Worm (Caenorhabditis elegans) whole organism, L4 larva: Measurements from ENCODE around the gene F10C2.4.

ENCODE experiments used
- R02D3.7 ChIP-seq: fragments of 150-350 bp; sonication (generic microtip); optimal IDR thresholded peaks from 3 replicates; lab custom pipeline; 2014; ENCODE audit warnings: missing biosample characterization, missing genetic modification characterization
- Y105C5A.15 ChIP-seq: fragments of 200-800 bp; sonication (Bioruptor generic); IDR thresholded peaks from 2 replicates; pipeline ENCODE4 v1.3.6; 2022; ENCODE audit warnings: missing genetic modification characterization, missing compliant biosample characterization
- ZK337.2 ChIP-seq: fragments of 200-800 bp; sonication (Bioruptor generic); IDR thresholded peaks from 2 replicates; pipeline ENCODE4 v1.3.6; 2022; ENCODE audit warnings: missing genetic modification reagents, missing genetic modification characterization, missing compliant biosample characterization
- ZK546.5 ChIP-seq, 2 experiments: sonication (generic microtip); optimal IDR thresholded peaks; 2 replicates each; lab custom pipeline; 2017; ENCODE audit warnings: missing biosample characterization in 2 of 2, missing genetic modification characterization in 2 of 2
- ama-1 ChIP-seq: fragments of 150-350 bp; optimal IDR thresholded peaks from 2 replicates; lab custom pipeline; 2014; ENCODE audit warnings: inconsistent platforms, mixed read lengths
- attf-4 ChIP-seq: sonication (generic microtip); optimal IDR thresholded peaks from 3 replicates; lab custom pipeline; 2017; ENCODE audit warnings: missing biosample characterization, missing genetic modification characterization
- ctbp-1 ChIP-seq: fragments of 200-800 bp; sonication (Bioruptor generic); IDR thresholded peaks from 2 replicates; pipeline ENCODE4 v1.3.6; 2022; ENCODE audit warnings: missing genetic modification reagents, missing genetic modification characterization, missing compliant biosample characterization
- daf-16 ChIP-seq, 3 experiments: sonication (generic microtip); optimal IDR thresholded peaks; 2 replicates each; lab custom pipeline; 2016 to 2017; ENCODE audit warnings: missing genetic modification characterization in 3 of 3, missing genetic modification reagents in 3 of 3, mild to moderate bottlenecking in 2 of 3, missing compliant biosample characterization in 2 of 3, missing biosample characterization in 1 of 3, moderate library complexity in 1 of 3
- daf-8 ChIP-seq: fragments of 200-800 bp; sonication (Bioruptor generic); IDR thresholded peaks from 2 replicates; pipeline ENCODE4 v1.3.6; 2022; ENCODE audit warnings: missing genetic modification characterization, missing compliant biosample characterization
- dmd-6 ChIP-seq: fragments of 200-800 bp; sonication (Bioruptor generic); IDR thresholded peaks from 2 replicates; pipeline ENCODE4 v1.3.6; 2022; ENCODE audit warnings: missing genetic modification reagents, missing genetic modification characterization, missing compliant biosample characterization
- dmd-9 ChIP-seq: fragments of 200-800 bp; sonication (Bioruptor generic); IDR thresholded peaks from 2 replicates; pipeline ENCODE4 v1.3.6; 2022; ENCODE audit warnings: missing genetic modification reagents, missing genetic modification characterization, missing compliant biosample characterization
- dve-1 ChIP-seq: sonication (generic microtip); optimal IDR thresholded peaks from 2 replicates; lab custom pipeline; 2017; ENCODE audit warnings: antibody characterized with exemption, mild to moderate bottlenecking, missing genetic modification characterization, missing compliant biosample characterization; ENCODE audit not compliant: insufficient read depth
- fos-1 ChIP-seq: fragments of 150-350 bp; optimal IDR thresholded peaks from 2 replicates; lab custom pipeline; 2014; ENCODE audit warnings: missing biosample characterization, missing genetic modification characterization
- hif-1 ChIP-seq, 2 experiments: sonication (generic microtip); optimal IDR thresholded peaks; 2 replicates each; lab custom pipeline; 2016 to 2017; ENCODE audit warnings: missing compliant biosample characterization in 2 of 2, missing genetic modification characterization in 2 of 2, missing genetic modification reagents in 2 of 2, missing genotype in 2 of 2, mild to moderate bottlenecking in 1 of 2
- hlh-11 ChIP-seq: fragments of 200-800 bp; sonication (Bioruptor generic); optimal IDR thresholded peaks from 2 replicates; lab custom pipeline; 2018; ENCODE audit warnings: mild to moderate bottlenecking, missing genetic modification characterization, missing compliant biosample characterization
- lim-7 ChIP-seq: fragments of 200-800 bp; sonication (Bioruptor generic); IDR thresholded peaks from 2 replicates; pipeline ENCODE4 v1.3.6; 2022; ENCODE audit warnings: missing genetic modification characterization, missing compliant biosample characterization
- lin-13 ChIP-seq: fragments of 150-350 bp; optimal IDR thresholded peaks from 2 replicates; lab custom pipeline; 2014; ENCODE audit warnings: missing biosample characterization, missing genetic modification reagents, missing genetic modification characterization
- lin-15B ChIP-seq: fragments of 150-350 bp; sonication (generic microtip); optimal IDR thresholded peaks from 3 replicates; lab custom pipeline; 2014; ENCODE audit warnings: missing biosample characterization, missing genetic modification characterization
- lin-39 ChIP-seq: fragments of 150-350 bp; optimal IDR thresholded peaks from 2 replicates; lab custom pipeline; 2014; ENCODE audit warnings: missing biosample characterization, missing genetic modification reagents, missing genetic modification characterization
- nhr-10 ChIP-seq: fragments of 150-350 bp; optimal IDR thresholded peaks from 2 replicates; lab custom pipeline; 2014; ENCODE audit warnings: missing biosample characterization, missing genetic modification characterization
- nhr-25 ChIP-seq: sonication (generic microtip); optimal IDR thresholded peaks from 2 replicates; lab custom pipeline; 2017; ENCODE audit warnings: missing genetic modification characterization, mild to moderate bottlenecking, missing compliant biosample characterization, antibody characterized with exemption, moderate library complexity, borderline replicate concordance; ENCODE audit not compliant: insufficient read depth
- nhr-28 ChIP-seq: fragments of 150-350 bp; optimal IDR thresholded peaks from 2 replicates; lab custom pipeline; 2014; ENCODE audit warnings: missing biosample characterization, missing genetic modification characterization
- nhr-76 ChIP-seq: fragments of 150-350 bp; optimal IDR thresholded peaks from 2 replicates; lab custom pipeline; 2014; ENCODE audit warnings: missing biosample characterization, missing genetic modification characterization
- set-16 ChIP-seq: fragments of 200-800 bp; sonication (Bioruptor generic); IDR thresholded peaks from 2 replicates; pipeline ENCODE4 v1.3.6; 2022; ENCODE audit warnings: missing genetic modification reagents, missing genetic modification characterization, missing compliant biosample characterization
- skn-1 ChIP-seq: fragments of 150-350 bp; optimal IDR thresholded peaks from 2 replicates; lab custom pipeline; 2014; ENCODE audit warnings: missing biosample characterization, missing genetic modification characterization
- unc-130 ChIP-seq: sonication (generic microtip); optimal IDR thresholded peaks from 2 replicates; lab custom pipeline; 2016; ENCODE audit warnings: missing genetic modification reagents, missing genetic modification characterization, missing compliant biosample characterization
- unc-62 ChIP-seq, 3 experiments: fragments of 150-350 bp in 1 of 3; sonication (generic microtip); optimal IDR thresholded peaks in 2 of 3; peaks in 1 of 3; 1 replicate in 1 of 3; 2 replicates in 2 of 3; lab custom pipeline; 2014 to 2017; ENCODE audit warnings: missing biosample characterization in 3 of 3, missing genetic modification characterization in 3 of 3, missing genetic modification reagents in 3 of 3, missing genotype in 1 of 3
- zip-11 ChIP-seq: fragments of 200-800 bp; sonication (Bioruptor generic); IDR thresholded peaks from 2 replicates; pipeline ENCODE4 v1.3.6; 2022; ENCODE audit warnings: missing genetic modification characterization, missing compliant biosample characterization
- zip-2 ChIP-seq: fragments of 150-350 bp; optimal IDR thresholded peaks from 2 replicates; lab custom pipeline; 2014; ENCODE audit warnings: missing biosample characterization, missing genetic modification characterization
- ztf-11 ChIP-seq: fragments of 150-350 bp; optimal IDR thresholded peaks from 2 replicates; lab custom pipeline; 2014; ENCODE audit warnings: missing biosample characterization, missing genetic modification characterization
- ztf-7 ChIP-seq: fragments of 150-350 bp; optimal IDR thresholded peaks from 2 replicates; lab custom pipeline; 2014; ENCODE audit warnings: missing biosample characterization, missing genetic modification characterization

Gene F10C2.4

DNA sequence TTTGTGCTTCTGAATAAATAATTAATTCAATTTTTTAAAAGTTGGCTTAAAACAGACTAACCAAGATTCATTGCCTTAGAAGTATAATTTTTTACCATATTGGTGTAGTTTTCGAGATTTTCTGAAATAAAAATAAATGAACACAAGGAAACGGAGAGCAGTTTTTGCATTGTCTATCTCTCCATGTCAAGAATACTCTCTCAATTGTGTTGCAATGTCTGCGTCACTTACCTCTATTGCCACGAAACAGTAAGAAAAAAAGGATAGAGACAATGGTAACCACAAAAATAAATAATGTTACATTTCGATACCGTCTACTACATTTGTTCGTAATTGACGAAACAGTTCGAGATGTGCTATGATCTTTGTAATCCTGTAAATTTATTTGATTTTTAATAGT is 41.6 kb downstream of the F10C2.4 start, which contains the start of gene R07B7.10:
Gene R07B7.10 (plus strand): TSS at position 285 of the 400 bp plus-strand sequence.
- TF ChIP-seq nhr-28 (tag; lab: Kevin White, UChicago) (peak; percentile 18), set-16 (GFP tag; lab: Robert Waterston, UW) (no peak), dve-1 (tag; lab: Kevin White, UChicago) (peak; percentile 14), lin-13 (GFP tag; lab: Kevin White, UChicago) (no peak), nhr-76 (tag; lab: Kevin White, UChicago) (no peak), R02D3.7 (tag; lab: Kevin White, UChicago) (no peak), zip-2 (tag; lab: Kevin White, UChicago) (no peak)
- TF ChIP-seq, all 104 proteins: peak for 2

ce11 chrV:12084216-12084615 is 42.9 kb downstream of the F10C2.4 start, which contains the start of gene R07B7.8:
Gene R07B7.8 (minus strand): TSS chrV:12084316.
- TF ChIP-seq daf-8 (GFP tag; lab: Robert Waterston, UW) (no peak), daf-16 (GFP tag; optimal IDR thresholded peaks at IDR 0.05; lab: Kevin White, UChicago) (no peak), daf-16 (tag; optimal IDR thresholded peaks at IDR 0.05; lab: Kevin White, UChicago) (no peak), fos-1 (tag; lab: Kevin White, UChicago) (no peak), dmd-6 (GFP tag; lab: Robert Waterston, UW) (peak; percentile 25; the same call in 1 of the 2 replicates)

ce11 chrV:12085867-12086634 is 44.7 kb downstream of the F10C2.4 start:
- TF ChIP-seq Y105C5A.15 (GFP tag; lab: Robert Waterston, UW) = no peak
- TF ChIP-seq unc-62 (GFP tag; optimal IDR thresholded peaks at IDR 0.05 in 1 of 2; lab: Kevin White, UChicago) = no peak
- no peak for TF ChIP-seq unc-62 (tag; optimal IDR thresholded peaks at IDR 0.05; lab: Kevin White, UChicago)
- no peak for TF ChIP-seq nhr-10 (tag; lab: Kevin White, UChicago)
- TF ChIP-seq ztf-7 (tag; lab: Kevin White, UChicago) = no peak
- TF ChIP-seq hif-1 (tag; optimal IDR thresholded peaks at IDR 0.05; lab: Kevin White, UChicago) = no peak
- TF ChIP-seq ZK337.2 (GFP tag; lab: Robert Waterston, UW) = no peak
- no peak for TF ChIP-seq hlh-11 (tag; lab: Kevin White, UChicago)
- no peak for TF ChIP-seq ctbp-1 (GFP tag; lab: Robert Waterston, UW)
- TF ChIP-seq dmd-6 (GFP tag; lab: Robert Waterston, UW) = no peak
- TF ChIP-seq ama-1 (lab: Kevin White, UChicago) = no peak
- no peak for TF ChIP-seq lin-15B (tag; lab: Kevin White, UChicago)
- no peak for TF ChIP-seq attf-4 (tag; lab: Kevin White, UChicago)
- TF ChIP-seq zip-11 (GFP tag; lab: Robert Waterston, UW) = no peak
- TF ChIP-seq lin-39 (tag; lab: Kevin White, UChicago) = no peak
- TF ChIP-seq lin-13 (GFP tag; lab: Kevin White, UChicago) = no peak
- no peak for TF ChIP-seq skn-1 (tag; lab: Kevin White, UChicago)
- TF ChIP-seq zip-2 (tag; lab: Kevin White, UChicago) = no peak
- no peak for TF ChIP-seq ztf-11
- no peak for TF ChIP-seq dmd-9 (GFP tag; lab: Robert Waterston, UW)
- no peak for TF ChIP-seq nhr-25

- no peak for TF ChIP-seq unc-130
- no peak for TF ChIP-seq lim-7 (GFP tag; lab: Robert Waterston, UW)
Measured at ce11 chrV:12086934-12087333, 45.6 kb downstream of the F10C2.4 start, which contains the start of gene gana-1. Gene gana-1 (plus strand): TSS chrV:12087234.

- TF ChIP-seq ZK546.5 (tag; optimal IDR thresholded peaks at IDR 0.05; lab: Kevin White, UChicago) = no peak
Measured at ce11 chrV:12088773-12089172, 47.4 kb downstream of the F10C2.4 start, which contains the start of gene R07B7.12. Gene R07B7.12 (plus strand): TSS chrV:12089073.
